Worm (Caenorhabditis elegans): ENCODE measurements around the gene F39G3.2.

- TF ChIP-seq ceh-19 (GFP tag; optimal IDR thresholded peaks at IDR 0.05) (no peak), nhr-11 (tag; optimal IDR thresholded peaks at IDR 0.05) (no peak), unc-86 (tag; optimal IDR thresholded peaks at IDR 0.05) (no peak), ama-1 (optimal IDR thresholded peaks at IDR 0.05) (no peak), ahr-1 (tag; optimal IDR thresholded peaks at IDR 0.05) (no peak), nfya-1 (tag; optimal IDR thresholded peaks at IDR 0.05) (no peak), rnt-1 (tag; optimal IDR thresholded peaks at IDR 0.05) (no peak), tbx-7 (tag; optimal IDR thresholded peaks at IDR 0.05) (no peak), ets-4 (tag; optimal IDR thresholded peaks at IDR 0.05) (no peak), mec-3 (tag; optimal IDR thresholded peaks at IDR 0.05; ENCODE audit: borderline replicate concordance) (no peak), ceh-6 (GFP tag; optimal IDR thresholded peaks at IDR 0.05) (no peak)
These were observed 51.2 kb downstream of the F39G3.2 start, which contains the start of gene R02F11.10 for ce11 chrV:4788823-4789222.
